Worm (Caenorhabditis elegans) whole organism, L1 larva: ENCODE measurements around the gene arrd-15.

ENCODE experiments used
- Y116A8C.19 ChIP-seq: sonication (generic microtip); optimal IDR thresholded peaks from 2 replicates; lab custom pipeline; 2016; ENCODE audit warnings: missing compliant biosample characterization, missing genetic modification characterization, borderline replicate concordance
- aha-1 ChIP-seq: fragments of 150-350 bp; optimal IDR thresholded peaks from 2 replicates; lab custom pipeline; 2014; ENCODE audit warnings: missing biosample characterization, missing genetic modification characterization
- alr-1 ChIP-seq: fragments of 200-800 bp; sonication (Bioruptor generic); optimal IDR thresholded peaks from 2 replicates; lab custom pipeline; 2018; ENCODE audit warnings: borderline replicate concordance, mild to moderate bottlenecking, missing genetic modification characterization, missing compliant biosample characterization
- ama-1 ChIP-seq: fragments of 150-350 bp; optimal IDR thresholded peaks from 2 replicates; lab custom pipeline; 2014
- blmp-1 ChIP-seq: fragments of 150-350 bp; optimal IDR thresholded peaks from 2 replicates; lab custom pipeline; 2014; ENCODE audit warnings: missing biosample characterization, missing genetic modification characterization
- ceh-8 ChIP-seq: fragments of 200-800 bp; sonication (Bioruptor generic); optimal IDR thresholded peaks from 2 replicates; lab custom pipeline; 2018; ENCODE audit warnings: mild to moderate bottlenecking, missing genetic modification characterization, moderate library complexity, missing compliant biosample characterization
- ceh-82 ChIP-seq, 3 experiments: fragments of 150-350 bp in 1 of 3; sonication (generic microtip) in 2 of 3; optimal IDR thresholded peaks; 2 replicates each; lab custom pipeline; 2014 to 2017; ENCODE audit warnings: missing biosample characterization in 3 of 3, missing genetic modification characterization in 3 of 3
- ceh-90 ChIP-seq: sonication (generic microtip); optimal IDR thresholded peaks from 2 replicates; lab custom pipeline; 2016; ENCODE audit warnings: missing genetic modification characterization, missing compliant biosample characterization
- dsc-1 ChIP-seq: sonication (generic microtip); optimal IDR thresholded peaks from 2 replicates; lab custom pipeline; 2016; ENCODE audit warnings: mild to moderate bottlenecking, missing genetic modification characterization, missing compliant biosample characterization
- efl-1 ChIP-seq, 4 experiments: fragments of 150-350 bp; optimal IDR thresholded peaks in 3 of 4; peaks in 1 of 4; 1 replicate in 1 of 4; 2 replicates in 3 of 4; lab custom pipeline; 2014; ENCODE audit warnings: missing biosample characterization in 2 of 4, missing genetic modification characterization in 2 of 4, missing genetic modification reagents in 2 of 4
- egl-13 ChIP-seq: sonication (generic microtip); optimal IDR thresholded peaks from 2 replicates; lab custom pipeline; 2016; ENCODE audit warnings: missing genotype, missing genetic modification reagents, missing genetic modification characterization, missing compliant biosample characterization
- egl-27 ChIP-seq, 2 experiments: fragments of 150-350 bp in 1 of 2; sonication (generic microtip); optimal IDR thresholded peaks; 3 replicates each; lab custom pipeline; 2017 to 2018; ENCODE audit warnings: missing biosample characterization in 2 of 2, missing genetic modification characterization in 2 of 2, missing genetic modification reagents in 2 of 2
- elt-3 ChIP-seq, 6 experiments: fragments of 150-350 bp in 1 of 6; sonication (generic microtip); optimal IDR thresholded peaks; 2 replicates each; lab custom pipeline; 2017 to 2018; ENCODE audit warnings: missing biosample characterization in 6 of 6, missing genetic modification characterization in 6 of 6, inconsistent platforms in 1 of 6
- fkh-4 ChIP-seq: sonication (generic microtip); optimal IDR thresholded peaks from 2 replicates; lab custom pipeline; 2016; ENCODE audit warnings: missing compliant biosample characterization, missing genetic modification characterization, borderline replicate concordance
- grh-1 ChIP-seq: fragments of 200-800 bp; sonication (Bioruptor generic); IDR thresholded peaks from 2 replicates; pipeline ENCODE4 v1.3.6; 2022; ENCODE audit warnings: missing genetic modification reagents, missing genetic modification characterization, missing compliant biosample characterization
- isw-1 ChIP-seq: fragments of 200-800 bp; sonication (Bioruptor generic); IDR thresholded peaks from 2 replicates; pipeline ENCODE4 v1.3.6; 2022; ENCODE audit warnings: missing genetic modification characterization, missing compliant biosample characterization
- lin-35 ChIP-seq, 2 experiments: fragments of 150-350 bp; optimal IDR thresholded peaks; 2 replicates each; lab custom pipeline; 2014; ENCODE audit warnings: missing biosample characterization in 2 of 2, missing genetic modification characterization in 2 of 2, missing genetic modification reagents in 2 of 2
- mdl-1 ChIP-seq, 2 experiments: fragments of 150-350 bp; optimal IDR thresholded peaks; 2 replicates each; lab custom pipeline; 2014 to 2017; ENCODE audit warnings: missing biosample characterization in 2 of 2, missing genetic modification characterization in 2 of 2, inconsistent platforms in 1 of 2
- nhr-237 ChIP-seq: fragments of 150-350 bp; optimal IDR thresholded peaks from 2 replicates; lab custom pipeline; 2014; ENCODE audit warnings: missing biosample characterization, missing genetic modification characterization
- nhr-47 ChIP-seq: sonication (generic microtip); optimal IDR thresholded peaks from 2 replicates; lab custom pipeline; 2016; ENCODE audit warnings: mild to moderate bottlenecking, missing genetic modification characterization, moderate library complexity, missing compliant biosample characterization
- nhr-84 ChIP-seq: sonication (generic microtip); optimal IDR thresholded peaks from 2 replicates; lab custom pipeline; 2017; ENCODE audit warnings: missing biosample characterization, missing genetic modification characterization
- nhr-90 ChIP-seq: sonication (generic microtip); optimal IDR thresholded peaks from 2 replicates; lab custom pipeline; 2016; ENCODE audit warnings: mild to moderate bottlenecking, missing genetic modification characterization, missing compliant biosample characterization; ENCODE audit not compliant: poor library complexity
- pqm-1 ChIP-seq: sonication (generic microtip); optimal IDR thresholded peaks from 3 replicates; lab custom pipeline; 2017; ENCODE audit warnings: missing biosample characterization, missing genetic modification characterization
- snpc-4 ChIP-seq: fragments of 150-350 bp; optimal IDR thresholded peaks from 2 replicates; lab custom pipeline; 2014; ENCODE audit warnings: missing biosample characterization, missing genetic modification characterization
- tbx-2 ChIP-seq: sonication (generic microtip); optimal IDR thresholded peaks from 2 replicates; lab custom pipeline; 2016; ENCODE audit warnings: missing genetic modification characterization, missing compliant biosample characterization
- unc-30 ChIP-seq: sonication (generic microtip); optimal IDR thresholded peaks from 2 replicates; lab custom pipeline; 2017; ENCODE audit warnings: missing biosample characterization, missing genetic modification characterization
- vab-15 ChIP-seq: sonication (generic microtip); optimal IDR thresholded peaks from 2 replicates; lab custom pipeline; 2017; ENCODE audit warnings: missing genotype, mild to moderate bottlenecking, missing genetic modification characterization, missing compliant biosample characterization
- ztf-4 ChIP-seq: fragments of 150-350 bp; optimal IDR thresholded peaks from 2 replicates; lab custom pipeline; 2014; ENCODE audit warnings: missing biosample characterization, missing genetic modification characterization

arrd-15 gene

DNA sequence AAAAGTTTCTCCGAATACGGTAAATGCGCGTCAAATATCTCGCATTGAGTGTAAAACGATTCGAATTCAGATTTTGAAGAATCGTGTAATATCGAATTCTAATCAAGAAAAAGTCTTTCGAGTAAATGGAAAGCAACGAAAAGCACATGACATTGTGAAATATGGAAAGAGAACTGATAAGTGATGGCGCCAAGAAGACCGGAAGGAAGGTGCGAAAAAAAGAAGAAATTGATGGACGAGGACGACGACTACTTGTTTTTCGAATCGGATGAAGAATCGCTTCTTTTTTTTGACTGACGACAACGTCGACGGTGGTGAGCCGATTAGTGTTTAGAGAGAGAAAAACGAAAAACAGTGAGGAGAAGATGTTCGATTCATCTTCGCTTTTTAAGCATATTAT lies 56.1 kb downstream of the arrd-15 start (continued):
- no peak for TF ChIP-seq alr-1 (tag; lab: Kevin White, UChicago)
- TF ChIP-seq nhr-237 (tag; lab: Kevin White, UChicago), result no peak
- no peak for TF ChIP-seq fkh-4 (tag; lab: Kevin White, UChicago)
- no peak for TF ChIP-seq egl-13 (tag; lab: Kevin White, UChicago)
- no peak for TF ChIP-seq ceh-82 (tag; optimal IDR thresholded peaks at IDR 0.05; lab: Kevin White, UChicago)
- peak in 1 of 2 experiments; percentile 44 for TF ChIP-seq mdl-1 (tag; optimal IDR thresholded peaks at IDR 0.05; lab: Kevin White, UChicago)
- TF ChIP-seq isw-1 (GFP tag; lab: Robert Waterston, UW), result no peak
- TF ChIP-seq grh-1 (GFP tag; lab: Robert Waterston, UW), result no peak
- peak; percentile 42 for TF ChIP-seq tbx-2
- TF ChIP-seq vab-15 (tag; lab: Kevin White, UChicago), result no peak
- TF ChIP-seq snpc-4 (tag; lab: Kevin White, UChicago), result no peak
- TF ChIP-seq efl-1 (optimal IDR thresholded peaks at IDR 0.05; lab: Kevin White, UChicago), result no peak
- peak in 1 of 2 experiments; percentile 76 for TF ChIP-seq efl-1 (GFP tag; optimal IDR thresholded peaks at IDR 0.05 in 1 of 2; lab: Kevin White, UChicago)
- peak in 1 of 6 experiments; percentile 62 for TF ChIP-seq elt-3 (tag; optimal IDR thresholded peaks at IDR 0.05; lab: Kevin White, UChicago)
- no peak for TF ChIP-seq unc-30
- TF ChIP-seq ceh-8 (GFP tag; lab: Kevin White, UChicago), result no peak
- no peak for TF ChIP-seq Y116A8C.19 (tag; lab: Kevin White, UChicago)
- TF ChIP-seq aha-1 (tag; lab: Kevin White, UChicago), result no peak
- TF ChIP-seq ceh-90, result no peak
- TF ChIP-seq dsc-1 (tag; lab: Kevin White, UChicago), result peak; percentile 4
- TF ChIP-seq nhr-90 (tag; lab: Kevin White, UChicago), result peak; percentile 31
- no peak for TF ChIP-seq egl-27 (tag; optimal IDR thresholded peaks at IDR 0.05; lab: Kevin White, UChicago)
- TF ChIP-seq nhr-47 (tag; lab: Kevin White, UChicago), result no peak
- peak in 1 of 2 experiments; percentile 54 for TF ChIP-seq lin-35 (GFP tag; optimal IDR thresholded peaks at IDR 0.05; lab: Kevin White, UChicago)
- no peak for TF ChIP-seq pqm-1 (tag; lab: Kevin White, UChicago)
- no peak for TF ChIP-seq ama-1 (lab: Kevin White, UChicago)
- no peak for TF ChIP-seq nhr-84
- TF ChIP-seq blmp-1 (tag; lab: Kevin White, UChicago), result peak; percentile 92
- no peak for TF ChIP-seq ztf-4 (tag; lab: Kevin White, UChicago)
